Worm (Caenorhabditis elegans) whole organism, L4 larva: ENCODE data around the gene gpx-4.

Source experiments
- D1046.2 ChIP-seq: fragments of 200-800 bp; sonication (Bioruptor generic); IDR thresholded peaks from 2 replicates; pipeline ENCODE4 v1.3.6; 2022; ENCODE audit warnings: missing genetic modification characterization, missing compliant biosample characterization
- F26F4.8 ChIP-seq: fragments of 200-800 bp; sonication (Bioruptor generic); conservative IDR thresholded peaks from 2 replicates; pipeline ENCODE4 v1.3.6; 2022; ENCODE audit warnings: missing genetic modification characterization, missing compliant biosample characterization
- F44E2.7 ChIP-seq: fragments of 200-800 bp; sonication (Bioruptor generic); IDR thresholded peaks from 2 replicates; pipeline ENCODE4 v2.1.2; 2022; ENCODE audit warnings: missing genetic modification characterization, missing compliant biosample characterization
- F49E8.2 ChIP-seq: sonication (generic microtip); optimal IDR thresholded peaks from 2 replicates; lab custom pipeline; 2016; ENCODE audit warnings: missing compliant biosample characterization, mild to moderate bottlenecking, missing genetic modification characterization, borderline replicate concordance
- Y5F2A.4 ChIP-seq: fragments of 200-800 bp; sonication (Bioruptor generic); optimal IDR thresholded peaks from 2 replicates; lab custom pipeline; 2018; ENCODE audit warnings: mild to moderate bottlenecking, missing genetic modification characterization, missing compliant biosample characterization
- ZK337.2 ChIP-seq: fragments of 200-800 bp; sonication (Bioruptor generic); IDR thresholded peaks from 2 replicates; pipeline ENCODE4 v1.3.6; 2022; ENCODE audit warnings: missing genetic modification reagents, missing genetic modification characterization, missing compliant biosample characterization
- ama-1 ChIP-seq: fragments of 150-350 bp; optimal IDR thresholded peaks from 2 replicates; lab custom pipeline; 2014; ENCODE audit warnings: inconsistent platforms, mixed read lengths
- attf-4 ChIP-seq: sonication (generic microtip); optimal IDR thresholded peaks from 3 replicates; lab custom pipeline; 2017; ENCODE audit warnings: missing biosample characterization, missing genetic modification characterization
- ceh-20 ChIP-seq: fragments of 200-800 bp; sonication (Bioruptor generic); IDR thresholded peaks from 2 replicates; pipeline ENCODE4 v1.3.6; 2022; ENCODE audit warnings: missing genetic modification reagents, missing genetic modification characterization, missing compliant biosample characterization
- ceh-28 ChIP-seq: fragments of 150-350 bp; optimal IDR thresholded peaks from 2 replicates; lab custom pipeline; 2014; ENCODE audit warnings: missing biosample characterization, missing genetic modification reagents, missing genetic modification characterization
- ceh-44 ChIP-seq: fragments of 200-800 bp; sonication (Bioruptor generic); IDR thresholded peaks from 2 replicates; pipeline ENCODE4 v1.3.6; 2022; ENCODE audit warnings: missing genetic modification reagents, missing genetic modification characterization, missing compliant biosample characterization
- ceh-82 ChIP-seq: sonication (generic microtip); optimal IDR thresholded peaks from 2 replicates; lab custom pipeline; 2017; ENCODE audit warnings: missing biosample characterization, missing genetic modification characterization
- ces-1 ChIP-seq: fragments of 150-350 bp; sonication (generic microtip); optimal IDR thresholded peaks from 4 replicates; lab custom pipeline; 2014; ENCODE audit warnings: missing biosample characterization, missing genetic modification reagents, missing genetic modification characterization
- cey-2 ChIP-seq: sonication (generic microtip); optimal IDR thresholded peaks from 3 replicates; lab custom pipeline; 2017; ENCODE audit warnings: missing genetic modification characterization, mild to moderate bottlenecking, missing compliant biosample characterization, antibody characterized with exemption, borderline replicate concordance; ENCODE audit not compliant: insufficient read depth
- daf-16 ChIP-seq, 3 experiments: sonication (generic microtip); optimal IDR thresholded peaks; 2 replicates each; lab custom pipeline; 2016 to 2017; ENCODE audit warnings: missing genetic modification characterization in 3 of 3, missing genetic modification reagents in 3 of 3, mild to moderate bottlenecking in 2 of 3, missing compliant biosample characterization in 2 of 3, missing biosample characterization in 1 of 3, moderate library complexity in 1 of 3
- daf-19 ChIP-seq: fragments of 200-800 bp; sonication (Bioruptor generic); conservative IDR thresholded peaks from 2 replicates; pipeline ENCODE4 v1.3.6; 2022; ENCODE audit warnings: missing genetic modification characterization, missing compliant biosample characterization
- daf-8 ChIP-seq: fragments of 200-800 bp; sonication (Bioruptor generic); IDR thresholded peaks from 2 replicates; pipeline ENCODE4 v1.3.6; 2022; ENCODE audit warnings: missing genetic modification characterization, missing compliant biosample characterization
- dpl-1 ChIP-seq: fragments of 150-350 bp; optimal IDR thresholded peaks from 2 replicates; lab custom pipeline; 2014; ENCODE audit warnings: missing biosample characterization, missing genetic modification reagents, missing genetic modification characterization
- duxl-1 ChIP-seq: sonication (generic microtip); optimal IDR thresholded peaks from 2 replicates; lab custom pipeline; 2016; ENCODE audit warnings: mild to moderate bottlenecking, missing genetic modification characterization, moderate library complexity, missing compliant biosample characterization; ENCODE audit not compliant: poor library complexity
- egl-27 ChIP-seq: sonication (generic microtip); optimal IDR thresholded peaks from 3 replicates; lab custom pipeline; 2017; ENCODE audit warnings: missing biosample characterization, missing genetic modification reagents, missing genetic modification characterization
- fkh-10 ChIP-seq: fragments of 150-350 bp; optimal IDR thresholded peaks from 2 replicates; lab custom pipeline; 2014; ENCODE audit warnings: missing biosample characterization, missing genetic modification reagents, missing genetic modification characterization
- fos-1 ChIP-seq: fragments of 150-350 bp; optimal IDR thresholded peaks from 2 replicates; lab custom pipeline; 2014; ENCODE audit warnings: missing biosample characterization, missing genetic modification characterization
- gei-8 ChIP-seq: fragments of 200-800 bp; sonication (Bioruptor generic); optimal IDR thresholded peaks from 2 replicates; lab custom pipeline; 2018; ENCODE audit warnings: mild to moderate bottlenecking, missing genetic modification characterization, missing compliant biosample characterization
- hlh-11 ChIP-seq: fragments of 200-800 bp; sonication (Bioruptor generic); optimal IDR thresholded peaks from 2 replicates; lab custom pipeline; 2018; ENCODE audit warnings: mild to moderate bottlenecking, missing genetic modification characterization, missing compliant biosample characterization
- hmg-1.1 ChIP-seq: fragments of 200-800 bp; sonication (Bioruptor generic); IDR thresholded peaks from 2 replicates; pipeline ENCODE4 v1.3.6; 2022; ENCODE audit warnings: missing genetic modification reagents, missing genetic modification characterization, missing compliant biosample characterization
- lin-1 ChIP-seq: fragments of 200-800 bp; sonication (Bioruptor generic); IDR thresholded peaks from 2 replicates; pipeline ENCODE4 v1.3.6; 2022; ENCODE audit warnings: missing genetic modification reagents, missing genetic modification characterization, missing compliant biosample characterization
- lin-38 ChIP-seq: fragments of 200-800 bp; sonication (Bioruptor generic); IDR thresholded peaks from 2 replicates; pipeline ENCODE4 v1.3.6; 2022; ENCODE audit warnings: missing genetic modification reagents, missing genetic modification characterization, missing compliant biosample characterization
- lir-3 ChIP-seq: sonication (generic microtip); optimal IDR thresholded peaks from 2 replicates; lab custom pipeline; 2016; ENCODE audit warnings: mild to moderate bottlenecking, missing genetic modification characterization, missing compliant biosample characterization
- madf-9 ChIP-seq: fragments of 200-800 bp; sonication (Bioruptor generic); conservative IDR thresholded peaks from 2 replicates; pipeline ENCODE4 v1.3.6; 2022; ENCODE audit warnings: missing genetic modification reagents, missing genetic modification characterization, missing compliant biosample characterization
- mdl-1 ChIP-seq, 2 experiments: fragments of 150-350 bp in 1 of 2; sonication (generic microtip) in 1 of 2; optimal IDR thresholded peaks; 2 replicates each; lab custom pipeline; 2014 to 2017; ENCODE audit warnings: missing biosample characterization in 2 of 2, missing genetic modification characterization in 2 of 2
- mep-1 ChIP-seq: fragments of 150-350 bp; sonication (generic microtip); optimal IDR thresholded peaks from 3 replicates; lab custom pipeline; 2014; ENCODE audit warnings: missing biosample characterization, missing genetic modification characterization
- mes-2 ChIP-seq: sonication (generic microtip); optimal IDR thresholded peaks from 2 replicates; lab custom pipeline; 2016; ENCODE audit warnings: missing genotype, mild to moderate bottlenecking, missing genetic modification characterization, missing compliant biosample characterization; ENCODE audit not compliant: poor library complexity, severe bottlenecking
- mxl-2 ChIP-seq: fragments of 200-800 bp; sonication (Bioruptor generic); conservative IDR thresholded peaks from 2 replicates; pipeline ENCODE4 v1.3.6; 2022; ENCODE audit warnings: missing genetic modification reagents, missing genetic modification characterization, missing compliant biosample characterization
- mxl-3 ChIP-seq: fragments of 200-800 bp; sonication (Bioruptor generic); optimal IDR thresholded peaks from 2 replicates; lab custom pipeline; 2018; ENCODE audit warnings: mild to moderate bottlenecking, missing genetic modification characterization, missing compliant biosample characterization
- nhr-11 ChIP-seq: fragments of 150-350 bp; optimal IDR thresholded peaks from 2 replicates; lab custom pipeline; 2014; ENCODE audit warnings: missing biosample characterization, missing genetic modification characterization
- nhr-237 ChIP-seq: sonication (generic microtip); optimal IDR thresholded peaks from 2 replicates; lab custom pipeline; 2017; ENCODE audit warnings: missing biosample characterization, missing genetic modification characterization
- nhr-25 ChIP-seq: sonication (generic microtip); optimal IDR thresholded peaks from 2 replicates; lab custom pipeline; 2017; ENCODE audit warnings: missing genetic modification characterization, mild to moderate bottlenecking, missing compliant biosample characterization, antibody characterized with exemption, moderate library complexity, borderline replicate concordance; ENCODE audit not compliant: insufficient read depth
- nhr-28 ChIP-seq: fragments of 150-350 bp; optimal IDR thresholded peaks from 2 replicates; lab custom pipeline; 2014; ENCODE audit warnings: missing biosample characterization, missing genetic modification characterization
- nhr-77 ChIP-seq: fragments of 150-350 bp; optimal IDR thresholded peaks from 2 replicates; lab custom pipeline; 2014; ENCODE audit warnings: missing biosample characterization, missing genetic modification characterization
- rbr-2 ChIP-seq: sonication (generic microtip); optimal IDR thresholded peaks from 2 replicates; lab custom pipeline; 2016; ENCODE audit warnings: missing genotype, missing genetic modification characterization, missing compliant biosample characterization
- skn-1 ChIP-seq: fragments of 150-350 bp; optimal IDR thresholded peaks from 2 replicates; lab custom pipeline; 2014; ENCODE audit warnings: missing biosample characterization, missing genetic modification characterization
- snpc-1.2 ChIP-seq: fragments of 200-800 bp; sonication (Bioruptor generic); IDR thresholded peaks from 2 replicates; pipeline ENCODE4 v1.3.6; 2022; ENCODE audit warnings: missing genetic modification reagents, missing genetic modification characterization, missing compliant biosample characterization
- snpc-4 ChIP-seq: fragments of 150-350 bp; optimal IDR thresholded peaks from 2 replicates; lab custom pipeline; 2014; ENCODE audit warnings: missing biosample characterization, missing genetic modification characterization
- spr-3 ChIP-seq: fragments of 200-800 bp; sonication (Bioruptor generic); optimal IDR thresholded peaks from 2 replicates; lab custom pipeline; 2018; ENCODE audit warnings: mild to moderate bottlenecking, missing genetic modification characterization, missing compliant biosample characterization
- unc-130 ChIP-seq: sonication (generic microtip); optimal IDR thresholded peaks from 2 replicates; lab custom pipeline; 2016; ENCODE audit warnings: missing genetic modification reagents, missing genetic modification characterization, missing compliant biosample characterization
- unc-39 ChIP-seq: sonication (generic microtip); optimal IDR thresholded peaks from 2 replicates; lab custom pipeline; 2017; ENCODE audit warnings: missing biosample characterization, missing genetic modification characterization
- zfp-3 ChIP-seq: fragments of 200-800 bp; sonication (Bioruptor generic); conservative IDR thresholded peaks from 2 replicates; pipeline ENCODE4 v1.3.6; 2022; ENCODE audit warnings: missing genetic modification reagents, missing genetic modification characterization, missing compliant biosample characterization
- zip-11 ChIP-seq: fragments of 200-800 bp; sonication (Bioruptor generic); IDR thresholded peaks from 2 replicates; pipeline ENCODE4 v1.3.6; 2022; ENCODE audit warnings: missing genetic modification characterization, missing compliant biosample characterization
- ztf-11 ChIP-seq: fragments of 150-350 bp; optimal IDR thresholded peaks from 2 replicates; lab custom pipeline; 2014; ENCODE audit warnings: missing biosample characterization, missing genetic modification characterization
- ztf-7 ChIP-seq: fragments of 150-350 bp; optimal IDR thresholded peaks from 2 replicates; lab custom pipeline; 2014; ENCODE audit warnings: missing biosample characterization, missing genetic modification characterization

gpx-4 gene

ce11 chrIV:2639666-2640273 is 35.0 kb downstream of the gpx-4 start (continued):
- TF ChIP-seq nhr-28 (tag; lab: Kevin White, UChicago) (no peak), fkh-10 (GFP tag; lab: Kevin White, UChicago) (no peak), hlh-11 (tag; lab: Kevin White, UChicago) (peak; percentile 35), fos-1 (tag; lab: Kevin White, UChicago) (no peak), mep-1 (peak; percentile 31), nhr-77 (no peak), ama-1 (no peak), ceh-28 (tag; lab: Kevin White, UChicago) (peak; percentile 97), mdl-1 (tag; optimal IDR thresholded peaks at IDR 0.05; lab: Kevin White, UChicago) (no peak), zip-11 (GFP tag; lab: Robert Waterston, UW) (peak; percentile 60; the same call in 1 of the 2 replicates), ces-1 (no peak), cey-2 (tag; lab: Kevin White, UChicago) (no peak), hmg-1.1 (peak; percentile 87), madf-9 (GFP tag; lab: Robert Waterston, UW) (peak; percentile 79), ZK337.2 (GFP tag; lab: Robert Waterston, UW) (peak; percentile 48; the same call in 1 of the 2 replicates), rbr-2 (tag; lab: Kevin White, UChicago) (peak; percentile 22), lir-3 (tag; lab: Kevin White, UChicago) (no peak), ceh-82 (tag; lab: Kevin White, UChicago) (no peak), ceh-44 (peak; percentile 85), mxl-3 (GFP tag; lab: Kevin White, UChicago) (no peak), duxl-1 (no peak), nhr-25 (tag; lab: Kevin White, UChicago) (no peak), nhr-237 (tag; lab: Kevin White, UChicago) (no peak), daf-16 (GFP tag; optimal IDR thresholded peaks at IDR 0.05; lab: Kevin White, UChicago) (peak in 1 of 2 experiments; percentile 77), daf-16 (tag; optimal IDR thresholded peaks at IDR 0.05; lab: Kevin White, UChicago) (peak; percentile 37), egl-27 (tag; lab: Kevin White, UChicago) (no peak), spr-3 (GFP tag; lab: Kevin White, UChicago) (peak; percentile 76), ceh-20 (GFP tag; lab: Robert Waterston, UW) (peak; percentile 66), zfp-3 (0 out of 2 replicates have a peak, but pooled peaks have one; percentile 50), F44E2.7 (GFP tag; lab: Robert Waterston, UW) (peak; percentile 98), ztf-7 (no peak), daf-19 (no peak), dpl-1 (GFP tag; lab: Kevin White, UChicago) (peak; percentile 47), unc-130 (GFP tag; lab: Kevin White, UChicago) (peak; percentile 10), daf-8 (GFP tag; lab: Robert Waterston, UW) (no peak), mes-2 (peak; percentile 66), ztf-11 (no peak), unc-39 (no peak), attf-4 (tag; lab: Kevin White, UChicago) (no peak), F49E8.2 (tag; lab: Kevin White, UChicago) (peak; percentile 1), Y5F2A.4 (GFP tag; lab: Kevin White, UChicago) (peak; percentile 73), snpc-1.2 (GFP tag; lab: Robert Waterston, UW) (peak; percentile 51), nhr-11 (tag; lab: Kevin White, UChicago) (no peak), snpc-4 (tag; lab: Kevin White, UChicago) (no peak), gei-8 (GFP tag; lab: Kevin White, UChicago) (peak; percentile 58), D1046.2 (GFP tag; lab: Robert Waterston, UW) (peak; percentile 85), lin-1 (GFP tag; lab: Robert Waterston, UW) (no peak), F26F4.8 (GFP tag; lab: Robert Waterston, UW) (peak; percentile 92), skn-1 (tag; lab: Kevin White, UChicago) (no peak), lin-38 (GFP tag; lab: Robert Waterston, UW) (peak; percentile 83), mxl-2 (GFP tag; lab: Robert Waterston, UW) (0 out of 2 replicates have a peak, but pooled peaks have one; percentile 6)
